Worm (Caenorhabditis elegans): ENCODE data around the gene clec-215.

DNA sequence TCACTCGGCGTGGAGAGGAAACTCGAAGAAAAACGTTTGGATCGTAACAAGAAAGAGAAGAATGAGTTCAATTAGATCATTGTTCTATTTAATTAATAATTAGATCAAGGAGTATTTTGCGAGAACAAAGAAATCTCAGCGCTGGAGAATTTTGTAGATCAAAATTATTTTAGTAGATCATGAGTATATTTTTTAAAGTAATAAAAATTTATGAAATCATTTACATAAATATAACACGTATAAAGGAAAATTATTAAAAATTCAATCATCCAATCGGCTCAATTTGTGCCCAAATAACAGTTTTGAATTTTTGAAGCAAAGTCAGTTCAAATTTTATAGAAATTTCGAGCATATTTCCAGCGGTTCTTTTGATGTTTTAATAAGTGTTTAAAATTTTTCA is 12.0 kb downstream of the clec-215 start, which contains the start of gene C50E3.13:
- TF ChIP-seq lin-39 (tag; optimal IDR thresholded peaks at IDR 0.05): no peak
- no peak for TF ChIP-seq lin-13 (GFP tag; optimal IDR thresholded peaks at IDR 0.05)
- TF ChIP-seq F44E2.7 (GFP tag; IDR thresholded peaks at IDR 0.05): no peak
- no peak for TF ChIP-seq nhr-77 (tag; optimal IDR thresholded peaks at IDR 0.05)
